Worm (Caenorhabditis elegans): ENCODE results near the gene Y73B6BL.29.
"Not testable (repeated sequence)": the region's sequence is repeated elsewhere in the genome, so short reads cannot be mapped to it uniquely, and the experiment has no call there.

Y73B6BL.29 gene

DNA sequence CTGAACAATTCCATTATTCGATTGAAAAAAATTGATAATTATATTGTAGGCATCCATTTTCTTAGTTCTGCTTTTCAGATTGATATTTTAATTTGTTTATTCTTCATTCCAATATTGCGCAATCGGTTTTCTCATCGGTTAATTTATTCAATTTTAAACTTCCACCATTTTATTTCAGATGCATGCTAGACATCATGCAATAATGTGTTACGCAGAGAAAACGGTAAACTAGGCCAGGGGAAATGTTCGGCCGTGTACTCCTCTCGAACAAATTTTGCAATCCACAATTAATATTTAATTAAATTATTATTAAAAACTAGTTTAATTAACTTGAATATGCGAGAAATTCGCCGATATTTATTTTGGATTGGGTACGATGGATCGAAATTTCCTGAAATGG is at the start of gene Y73B6BL.29:
Gene Y73B6BL.29, plus strand, starts transcription at position 263 of the 400 bp plus-strand sequence.
- TF ChIP-seq W03F9.2 (tag; optimal IDR thresholded peaks at IDR 0.05) (peak; percentile 99), dao-5 (tag; optimal IDR thresholded peaks at IDR 0.05) (no peak), him-1 (tag; optimal IDR thresholded peaks at IDR 0.05) (peak; percentile 62)

DNA sequence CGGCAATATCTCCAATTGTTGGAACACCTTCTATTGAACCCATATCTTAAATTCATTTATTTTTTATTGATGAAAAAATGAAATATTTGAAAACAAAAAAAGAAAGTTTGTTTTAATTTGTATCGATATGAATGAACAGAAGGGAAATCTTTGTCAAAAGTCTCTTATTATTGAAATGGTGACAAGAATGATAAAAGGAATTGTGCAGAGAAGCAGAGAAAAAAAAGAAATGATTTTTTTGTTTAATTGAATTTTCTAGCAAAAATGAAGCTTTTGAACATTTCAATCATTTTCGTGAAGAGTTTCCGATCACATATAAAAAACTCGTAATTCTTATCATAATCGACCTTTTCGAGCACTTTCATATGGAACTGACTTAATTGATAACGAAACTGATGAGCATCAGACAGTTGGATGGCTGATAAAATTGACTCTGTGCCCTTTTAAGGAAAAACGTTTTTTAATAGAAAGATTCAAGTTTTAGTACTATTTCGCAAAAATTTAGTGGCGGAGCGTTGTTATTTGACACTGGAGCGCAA is 46.0 kb upstream of the Y73B6BL.29 start, which contains the start of the genes aat-4 and T13A10.1:
Gene aat-4, minus strand, starts transcription at position 51 of the 539 bp plus-strand sequence.
Gene T13A10.1, plus strand, starts transcription at position 411 of the 539 bp plus-strand sequence.
- TF ChIP-seq W03F9.2 (tag; optimal IDR thresholded peaks at IDR 0.05): no peak
- TF ChIP-seq dao-5 (tag; optimal IDR thresholded peaks at IDR 0.05): no peak

DNA sequence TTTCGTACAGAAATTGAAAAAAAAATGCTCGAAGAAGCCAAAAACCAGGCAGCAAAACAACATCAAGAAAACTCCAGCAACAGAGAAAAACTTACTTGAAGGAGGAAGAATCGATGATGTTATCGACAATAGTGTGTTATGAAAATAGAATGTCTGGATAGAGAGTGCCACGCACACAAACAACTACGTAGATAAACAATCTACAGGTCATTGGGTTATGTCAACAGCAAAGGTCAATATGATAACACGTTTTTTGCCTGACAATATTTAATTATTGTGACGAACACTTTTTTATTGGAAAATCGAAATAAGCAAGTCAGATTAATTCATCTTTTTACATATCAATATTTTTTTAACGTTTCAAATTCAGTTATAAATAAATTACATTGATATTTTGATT is 42.3 kb upstream of the Y73B6BL.29 start, which contains the start of gene sams-5:
Gene sams-5, minus strand, starts transcription at position 131 of the 400 bp plus-strand sequence.
- TF ChIP-seq W03F9.2 (tag; optimal IDR thresholded peaks at IDR 0.05) (no peak), him-1 (tag; optimal IDR thresholded peaks at IDR 0.05) (no peak), dao-5 (tag; optimal IDR thresholded peaks at IDR 0.05) (no peak)

DNA sequence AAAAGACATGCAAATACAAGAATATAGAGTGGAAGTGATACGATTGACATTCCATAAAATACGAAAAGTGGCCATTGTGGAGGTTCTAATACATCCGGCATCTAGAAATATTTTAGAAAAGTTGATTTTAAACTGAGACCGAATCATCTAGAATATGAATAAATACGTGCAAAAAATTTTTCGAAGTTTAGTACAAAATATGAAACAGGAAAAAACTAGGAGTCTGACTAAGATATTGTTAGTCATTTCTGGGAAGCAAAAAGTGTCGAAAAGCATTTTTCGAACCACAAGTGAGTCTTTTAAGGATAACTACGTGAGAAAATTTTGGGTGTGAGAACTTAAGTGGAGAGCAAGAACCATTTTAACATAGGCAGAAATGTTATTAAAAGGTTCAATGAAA is 39.6 kb upstream of the Y73B6BL.29 start, which contains the start of gene srv-32:
Gene srv-32, minus strand, starts transcription at position 101 of the 400 bp plus-strand sequence.
- TF ChIP-seq him-1 (tag; optimal IDR thresholded peaks at IDR 0.05) (no peak), W03F9.2 (tag; optimal IDR thresholded peaks at IDR 0.05) (no peak), dao-5 (tag; optimal IDR thresholded peaks at IDR 0.05) (no peak)

DNA sequence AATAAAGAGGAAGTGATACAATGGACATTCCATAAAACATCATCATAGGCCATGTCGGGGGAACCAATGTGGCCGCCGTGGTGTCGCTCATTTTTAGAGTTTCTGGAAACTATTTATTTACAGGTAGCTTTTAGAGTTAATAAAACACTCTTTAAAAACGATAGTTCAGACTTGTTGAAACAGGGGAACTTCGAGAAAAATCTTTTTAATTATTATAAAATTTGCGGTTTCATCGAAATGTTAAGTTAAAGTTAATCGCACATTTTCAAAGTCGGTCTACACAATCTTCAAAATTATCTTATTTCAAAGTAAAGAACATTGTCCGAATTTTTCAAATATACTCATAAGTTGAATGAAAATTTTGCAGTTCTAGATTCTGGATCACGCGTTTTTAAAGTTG is 37.5 kb upstream of the Y73B6BL.29 start, which contains the start of gene ops-1:
Gene ops-1, minus strand, starts transcription at position 101 of the 400 bp plus-strand sequence.
- TF ChIP-seq dao-5 (tag; optimal IDR thresholded peaks at IDR 0.05): no peak
- TF ChIP-seq him-1 (tag; optimal IDR thresholded peaks at IDR 0.05): no peak
- TF ChIP-seq W03F9.2 (tag; optimal IDR thresholded peaks at IDR 0.05): no peak

DNA sequence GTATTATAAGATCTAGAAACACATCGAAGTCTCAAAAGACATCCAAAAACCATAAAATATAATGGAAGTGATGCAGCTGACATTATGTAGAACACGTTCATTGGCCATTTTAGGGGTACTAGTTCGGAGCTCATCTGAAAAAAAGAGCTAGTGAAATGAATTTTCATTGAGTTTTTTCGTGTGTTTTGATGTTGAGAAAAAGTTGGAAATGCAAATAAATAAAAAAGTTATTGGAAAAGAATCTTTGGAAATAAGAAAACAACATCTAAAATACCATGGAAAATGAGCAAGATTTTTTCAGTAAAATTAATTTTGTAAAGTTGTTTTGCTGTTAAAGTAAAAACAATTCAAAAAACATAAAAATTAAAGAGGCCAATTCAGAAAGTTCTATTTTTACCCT is 31.0 kb upstream of the Y73B6BL.29 start, which contains the start of gene srv-24:
Gene srv-24, minus strand, starts transcription at position 101 of the 400 bp plus-strand sequence.
- no peak for TF ChIP-seq dao-5 (tag; optimal IDR thresholded peaks at IDR 0.05)
- TF ChIP-seq W03F9.2 (tag; optimal IDR thresholded peaks at IDR 0.05): no peak
- TF ChIP-seq him-1 (tag; optimal IDR thresholded peaks at IDR 0.05): no peak

DNA sequence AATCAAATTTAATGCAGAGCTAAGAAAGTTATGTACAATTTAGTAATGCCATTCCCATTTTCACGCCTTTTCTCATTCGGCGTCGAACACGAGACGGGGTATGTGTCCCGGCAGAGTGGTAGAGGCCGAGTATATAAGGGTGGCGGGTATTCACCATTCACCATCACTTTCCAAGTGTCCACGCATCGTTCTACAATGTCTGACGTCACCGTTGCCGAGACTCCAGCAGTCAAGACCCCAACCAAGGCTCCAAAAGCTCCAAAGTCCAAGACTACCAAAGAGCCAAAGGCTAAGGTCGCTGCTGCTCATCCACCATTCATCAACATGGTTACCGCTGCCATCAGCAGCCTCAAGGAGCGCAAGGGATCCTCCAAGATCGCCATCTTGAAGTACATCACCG is 27.6 kb upstream of the Y73B6BL.29 start, which contains the start of gene hil-2:
Gene hil-2, plus strand, starts transcription at position 160 of the 400 bp plus-strand sequence.
- TF ChIP-seq W03F9.2 (tag; optimal IDR thresholded peaks at IDR 0.05) (no peak), him-1 (tag; optimal IDR thresholded peaks at IDR 0.05) (no peak), dao-5 (tag; optimal IDR thresholded peaks at IDR 0.05) (no peak)

DNA sequence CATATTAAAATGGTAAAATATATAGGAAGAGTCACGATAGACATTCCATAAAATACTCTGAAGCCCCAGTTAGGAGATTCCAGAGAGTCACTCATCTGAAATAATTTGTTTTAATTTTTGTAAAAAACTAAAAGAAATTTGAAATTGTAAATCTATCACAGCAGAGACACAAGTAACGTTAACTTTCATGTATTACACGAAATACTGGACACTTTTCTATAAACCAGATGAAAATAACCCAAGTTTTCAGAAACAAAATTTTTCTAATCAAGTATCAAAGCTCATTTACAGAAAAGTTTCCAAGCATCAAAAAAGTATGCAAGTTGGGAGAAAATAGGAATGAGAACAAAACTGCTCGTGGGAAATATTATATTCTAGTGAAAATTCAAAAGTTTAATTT is 23.5 kb upstream of the Y73B6BL.29 start, which contains the start of gene srv-27:
Gene srv-27, minus strand, starts transcription at position 101 of the 400 bp plus-strand sequence.
- TF ChIP-seq dao-5 (tag; optimal IDR thresholded peaks at IDR 0.05) (no peak), him-1 (tag; optimal IDR thresholded peaks at IDR 0.05) (no peak), W03F9.2 (tag; optimal IDR thresholded peaks at IDR 0.05) (no peak)

DNA sequence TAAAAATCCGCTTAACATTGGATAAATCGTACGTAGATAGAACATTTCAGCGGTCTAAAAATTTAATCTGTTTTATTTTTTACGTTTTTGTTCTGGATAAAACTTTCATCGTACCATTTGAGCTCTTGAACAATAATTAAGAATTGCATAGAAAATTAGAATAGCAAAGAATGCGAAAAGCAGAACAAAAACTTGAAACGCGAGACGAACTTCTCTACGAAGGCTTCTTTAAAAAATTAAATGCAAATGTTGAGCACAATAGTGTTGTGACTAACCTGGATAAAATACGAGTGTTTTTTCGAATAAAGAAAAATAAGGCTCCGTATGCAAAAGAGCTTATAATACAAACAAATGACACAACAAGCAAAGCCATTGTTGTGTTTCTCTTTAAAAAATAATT is 22.2 kb upstream of the Y73B6BL.29 start:
- TF ChIP-seq dao-5 (tag; optimal IDR thresholded peaks at IDR 0.05) (no peak), W03F9.2 (tag; optimal IDR thresholded peaks at IDR 0.05) (no peak), him-1 (tag; optimal IDR thresholded peaks at IDR 0.05) (no peak)

DNA sequence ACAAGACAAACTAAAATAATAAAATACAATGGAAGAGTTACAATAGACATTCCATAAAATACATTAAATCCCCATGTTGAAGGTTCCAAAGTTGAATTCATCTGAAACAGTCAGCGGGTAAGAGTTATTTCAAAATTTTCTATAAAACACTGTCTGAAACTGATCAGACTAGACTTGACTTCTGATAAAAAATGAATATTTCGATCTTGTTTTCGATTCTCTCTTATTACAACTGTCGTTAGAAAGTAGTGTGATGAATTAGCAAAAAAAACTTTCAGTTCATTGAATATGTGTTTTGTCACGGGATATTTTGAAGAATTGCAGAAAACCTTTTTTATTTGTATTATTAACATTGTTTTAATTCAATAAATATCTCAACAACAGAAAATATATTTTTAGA is 20.0 kb upstream of the Y73B6BL.29 start, which contains the start of gene srv-26:
Gene srv-26, minus strand, starts transcription at position 101 of the 400 bp plus-strand sequence.
- TF ChIP-seq him-1 (tag; optimal IDR thresholded peaks at IDR 0.05) (no peak), dao-5 (tag; optimal IDR thresholded peaks at IDR 0.05) (no peak), W03F9.2 (tag; optimal IDR thresholded peaks at IDR 0.05) (no peak)

DNA sequence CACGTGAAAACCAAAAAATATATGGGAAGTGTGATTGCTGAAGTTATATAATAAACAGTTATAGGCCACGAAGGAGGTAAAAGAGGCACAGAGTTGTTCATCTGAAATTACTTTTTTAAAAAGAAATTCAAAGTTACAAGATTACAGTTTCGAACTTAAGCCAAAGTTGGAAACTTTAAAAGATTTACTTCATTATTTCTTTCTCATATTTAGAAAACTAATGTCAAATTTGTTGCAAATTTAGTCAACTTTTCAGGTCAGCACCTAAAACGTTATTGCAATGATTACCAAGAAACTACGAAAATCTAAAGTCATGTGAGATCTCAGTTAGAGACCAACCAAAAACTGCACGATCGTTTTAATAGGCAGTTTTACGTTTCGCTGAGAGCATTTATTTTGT is 18.1 kb upstream of the Y73B6BL.29 start, which contains the start of gene srv-25:
Gene srv-25, minus strand, starts transcription at position 101 of the 400 bp plus-strand sequence.
- TF ChIP-seq dao-5 (tag; optimal IDR thresholded peaks at IDR 0.05) (no peak), him-1 (tag; optimal IDR thresholded peaks at IDR 0.05) (no peak), W03F9.2 (tag; optimal IDR thresholded peaks at IDR 0.05) (no peak)

DNA sequence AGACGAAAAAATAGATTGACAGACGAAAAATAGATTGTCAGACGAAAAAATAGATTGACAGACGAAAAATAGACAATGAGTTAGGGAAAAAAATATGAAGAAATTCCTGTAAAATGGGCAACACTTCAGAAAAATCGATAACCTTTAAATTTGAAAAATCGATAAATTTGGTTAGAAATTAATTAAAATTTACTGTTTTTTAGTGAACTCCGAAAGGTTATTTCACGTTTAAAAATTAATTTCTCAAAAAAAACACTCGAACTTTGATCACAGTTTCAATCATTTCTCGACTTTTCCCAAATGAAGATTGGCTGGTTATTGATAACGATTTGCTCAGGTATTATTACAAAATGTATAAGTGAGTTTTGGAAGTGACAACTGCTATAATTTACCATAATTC is 14.3 kb upstream of the Y73B6BL.29 start, which contains the start of gene csp-2:
Gene csp-2, plus strand, starts transcription at position 301 of the 400 bp plus-strand sequence.
- TF ChIP-seq W03F9.2 (tag; optimal IDR thresholded peaks at IDR 0.05) (no peak), him-1 (tag; optimal IDR thresholded peaks at IDR 0.05) (no peak), dao-5 (tag; optimal IDR thresholded peaks at IDR 0.05) (no peak)

DNA sequence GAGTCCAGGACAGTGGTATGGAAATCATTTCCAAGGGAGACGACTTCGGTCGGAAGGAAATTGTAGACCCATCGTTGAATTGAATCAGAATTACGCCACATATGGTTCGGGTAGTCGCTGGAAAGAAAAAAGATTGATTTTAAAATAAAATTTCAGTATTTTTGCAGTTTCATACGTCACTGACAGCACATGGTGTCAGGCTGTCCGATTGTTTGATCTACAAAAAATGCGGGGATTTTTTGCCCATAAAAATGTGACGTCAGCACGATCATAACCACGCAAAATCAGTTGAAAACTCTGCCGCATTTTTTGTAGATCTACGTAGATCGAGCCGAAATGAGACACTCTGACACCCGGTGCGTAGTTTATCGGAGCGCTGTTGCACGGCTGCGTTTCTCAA is 4.4 kb upstream of the Y73B6BL.29 start, which contains the start of gene Y73B6BL.12:
Gene Y73B6BL.12, minus strand, starts transcription at position 101 of the 400 bp plus-strand sequence.
- TF ChIP-seq W03F9.2, him-1, dao-5 (tag; optimal IDR thresholded peaks at IDR 0.05): not testable (repeated sequence)

DNA sequence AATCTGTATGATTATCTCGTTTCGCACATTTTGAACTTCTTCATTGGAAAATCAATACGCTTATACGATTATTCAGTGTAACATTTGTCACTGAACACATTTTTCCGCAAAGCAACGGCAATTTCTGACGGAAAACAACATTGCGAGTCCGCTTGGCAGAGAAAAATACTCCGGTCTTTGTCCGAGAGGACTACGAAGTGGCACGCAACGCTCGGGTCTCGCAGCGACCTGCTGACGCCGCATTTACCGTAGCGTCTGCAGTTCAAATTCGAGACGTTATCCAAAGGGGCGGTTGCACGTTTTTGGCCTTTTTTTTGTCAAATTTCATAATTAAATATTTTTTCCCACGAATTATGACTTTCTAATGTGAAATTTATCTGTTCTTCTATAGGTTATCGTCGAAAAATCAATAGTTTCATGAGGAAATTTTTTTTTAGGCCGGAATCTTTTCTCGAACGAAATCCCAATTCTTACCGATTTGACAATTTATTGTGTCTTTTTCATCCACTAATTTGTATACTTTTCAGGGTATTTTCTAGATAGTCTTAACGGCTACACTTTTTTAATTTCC is 2.0 kb downstream of the Y73B6BL.29 start, which contains the start of gene sqd-1:
Gene sqd-1, plus strand, starts transcription at position 521 of the 571 bp plus-strand sequence.
- TF ChIP-seq dao-5 (tag; optimal IDR thresholded peaks at IDR 0.05): no peak
- peak; percentile 100 for TF ChIP-seq W03F9.2 (tag; optimal IDR thresholded peaks at IDR 0.05)
- TF ChIP-seq him-1 (tag; optimal IDR thresholded peaks at IDR 0.05): peak; percentile 86

Measured in whole organism, L4/young adult.